Fruit fly (Drosophila melanogaster) S2 (cell line): ENCODE results near the gene Notum.

Source experiments
- CG8478 ChIP-seq: fragments of >200 bp; optimal IDR thresholded peaks from 2 replicates; lab custom pipeline; 2018
- CTCF ChIP-seq, 2 experiments: fragments of >200 bp; optimal IDR thresholded peaks; 2 replicates each; lab custom pipeline; 2018

DNA sequence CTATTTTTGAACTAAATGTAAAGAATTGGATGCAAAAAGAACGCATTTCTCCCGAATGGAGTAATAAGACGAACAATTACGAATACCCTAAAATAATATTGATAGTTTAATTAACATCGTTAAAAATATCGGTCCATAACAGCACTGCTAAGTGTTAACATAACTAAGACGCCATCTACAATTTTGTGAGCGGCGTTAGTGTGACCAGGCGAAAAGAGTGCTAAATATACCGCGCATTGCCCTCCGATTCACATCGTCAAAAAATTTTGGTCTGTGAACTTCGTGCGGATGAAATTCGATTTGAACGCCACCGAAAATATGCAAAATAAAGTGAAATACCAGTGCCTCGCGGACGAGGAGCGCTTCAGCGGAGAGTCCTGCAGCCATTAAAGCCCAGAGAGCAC, 28.4 kb downstream of the Notum start, which contains the start of gene Mbs:
- peak; percentile 92 for TF ChIP-seq CTCF (optimal IDR thresholded peaks at IDR 0.05; lab: Kevin White, UChicago)
- TF ChIP-seq CG8478 (lab: Kevin White, UChicago), result no peak
